Worm (Caenorhabditis elegans) whole organism, L3 larva: ENCODE data around the gene sfa-1.

Source experiments
- aly-2 ChIP-seq: fragments of 150-350 bp; optimal IDR thresholded peaks from 2 replicates; lab custom pipeline; 2014; ENCODE audit warnings: missing biosample characterization, missing genetic modification characterization
- fkh-2 ChIP-seq: fragments of 150-350 bp; optimal IDR thresholded peaks from 2 replicates; lab custom pipeline; 2014; ENCODE audit warnings: missing biosample characterization, missing genetic modification reagents, missing genetic modification characterization
- nhr-237 ChIP-seq: fragments of 150-350 bp; optimal IDR thresholded peaks from 2 replicates; lab custom pipeline; 2014; ENCODE audit warnings: missing biosample characterization, missing genetic modification characterization
- nhr-77 ChIP-seq: fragments of 150-350 bp; optimal IDR thresholded peaks from 2 replicates; lab custom pipeline; 2014; ENCODE audit warnings: missing biosample characterization, missing genetic modification characterization

ce11 chrIV:17058036-17058435 lies 52.7 kb downstream of the sfa-1 start, which contains the start of gene Y116A8C.44:
- TF ChIP-seq nhr-77 (no peak), fkh-2 (tag; lab: Kevin White, UChicago) (no peak), nhr-237 (no peak), aly-2 (tag; lab: Kevin White, UChicago) (no peak)
